Worm (Caenorhabditis elegans) whole organism, young adult: ENCODE results near the gene unc-5.

Experiments used
- B0336.3 ChIP-seq: fragments of 200-800 bp; sonication (Bioruptor generic); IDR thresholded peaks from 2 replicates; pipeline ENCODE4 v1.3.6; 2022; ENCODE audit warnings: missing genetic modification characterization, missing compliant biosample characterization
- C17E4.6 ChIP-seq: fragments of 200-800 bp; sonication (Bioruptor generic); IDR thresholded peaks from 2 replicates; pipeline ENCODE4 v1.3.6; 2022; ENCODE audit warnings: missing genetic modification reagents, missing genetic modification characterization, missing compliant biosample characterization
- D2030.7 ChIP-seq: fragments of 200-800 bp; sonication (Bioruptor generic); IDR thresholded peaks from 2 replicates; pipeline ENCODE4 v1.3.6; 2022; ENCODE audit warnings: missing genetic modification reagents, missing genetic modification characterization, missing compliant biosample characterization
- F22D6.2 ChIP-seq: sonication (generic microtip); optimal IDR thresholded peaks from 2 replicates; lab custom pipeline; 2016; ENCODE audit warnings: mild to moderate bottlenecking, missing genetic modification characterization, missing compliant biosample characterization
- F23B12.7 ChIP-seq: sonication (generic microtip); optimal IDR thresholded peaks from 2 replicates; lab custom pipeline; 2017; ENCODE audit warnings: missing genetic modification characterization, mild to moderate bottlenecking, missing compliant biosample characterization, antibody characterized with exemption, moderate library complexity; ENCODE audit not compliant: insufficient read depth
- F49E8.2 ChIP-seq: sonication (generic microtip); optimal IDR thresholded peaks from 3 replicates; lab custom pipeline; 2017; ENCODE audit warnings: missing genetic modification characterization, mild to moderate bottlenecking, missing compliant biosample characterization, antibody characterized with exemption, moderate library complexity; ENCODE audit not compliant: insufficient read depth
- F55B11.4 ChIP-seq: sonication (generic microtip); optimal IDR thresholded peaks from 2 replicates; lab custom pipeline; 2016; ENCODE audit warnings: missing compliant biosample characterization, missing genetic modification characterization, borderline replicate concordance; ENCODE audit not compliant: insufficient read depth
- F57C9.4 ChIP-seq: sonication (generic microtip); optimal IDR thresholded peaks from 2 replicates; lab custom pipeline; 2017; ENCODE audit warnings: mild to moderate bottlenecking, missing genetic modification characterization, missing compliant biosample characterization
- K11D2.4 ChIP-seq: fragments of 200-800 bp; sonication (Bioruptor generic); IDR thresholded peaks from 2 replicates; pipeline ENCODE4 v1.3.6; 2022; ENCODE audit warnings: missing genetic modification reagents, missing genetic modification characterization, missing compliant biosample characterization
- T07F8.4 ChIP-seq: sonication (generic microtip); optimal IDR thresholded peaks from 2 replicates; lab custom pipeline; 2016; ENCODE audit warnings: mild to moderate bottlenecking, missing genetic modification characterization, moderate library complexity, missing compliant biosample characterization
- Y53F4B.3 ChIP-seq: fragments of 200-800 bp; sonication (Bioruptor generic); IDR thresholded peaks from 2 replicates; pipeline ENCODE4 v1.3.6; 2022; ENCODE audit warnings: missing genetic modification reagents, missing genetic modification characterization, missing compliant biosample characterization
- Y56A3A.18 ChIP-seq: fragments of 200-800 bp; sonication (Bioruptor generic); IDR thresholded peaks from 2 replicates; pipeline ENCODE4 v1.3.6; 2022; ENCODE audit warnings: missing genetic modification reagents, missing genetic modification characterization, missing compliant biosample characterization
- Y67H2A.10 ChIP-seq: fragments of 200-800 bp; sonication (Bioruptor generic); conservative IDR thresholded peaks from 2 replicates; pipeline ENCODE4 v1.3.6; 2022; ENCODE audit warnings: missing genetic modification reagents, missing genetic modification characterization, missing compliant biosample characterization
- ZK185.1 ChIP-seq: sonication (generic microtip); optimal IDR thresholded peaks from 2 replicates; lab custom pipeline; 2016; ENCODE audit warnings: mild to moderate bottlenecking, missing genetic modification characterization, missing compliant biosample characterization; ENCODE audit not compliant: poor library complexity, severe bottlenecking
- aptf-3 ChIP-seq: fragments of 200-800 bp; sonication (Bioruptor generic); IDR thresholded peaks from 2 replicates; pipeline ENCODE4 v1.3.6; 2022; ENCODE audit warnings: missing genetic modification characterization, missing compliant biosample characterization
- athp-1 ChIP-seq: sonication (generic microtip); optimal IDR thresholded peaks from 2 replicates; lab custom pipeline; 2017; ENCODE audit warnings: mild to moderate bottlenecking, missing genetic modification characterization, missing compliant biosample characterization
- ccch-3 ChIP-seq: fragments of 200-800 bp; sonication (Bioruptor generic); optimal IDR thresholded peaks from 2 replicates; lab custom pipeline; 2018; ENCODE audit warnings: mild to moderate bottlenecking, missing genetic modification characterization, missing compliant biosample characterization
- cebp-2 ChIP-seq: fragments of 200-800 bp; sonication (Bioruptor generic); IDR thresholded peaks from 2 replicates; pipeline ENCODE4 v1.3.6; 2022; ENCODE audit warnings: missing genetic modification characterization, missing compliant biosample characterization
- ceh-40 ChIP-seq: fragments of 200-800 bp; sonication (Bioruptor generic); IDR thresholded peaks from 2 replicates; pipeline ENCODE4 v1.3.6; 2022; ENCODE audit warnings: missing genetic modification characterization, missing compliant biosample characterization
- ceh-91 ChIP-seq: fragments of 200-800 bp; sonication (Bioruptor generic); IDR thresholded peaks from 2 replicates; pipeline ENCODE4 v1.3.6; 2022; ENCODE audit warnings: missing genetic modification reagents, missing genetic modification characterization, missing compliant biosample characterization
- dpff-1 ChIP-seq: sonication (generic microtip); optimal IDR thresholded peaks from 2 replicates; lab custom pipeline; 2017; ENCODE audit warnings: mild to moderate bottlenecking, missing genetic modification characterization, missing compliant biosample characterization
- dpl-1 ChIP-seq: fragments of 150-350 bp; optimal IDR thresholded peaks from 2 replicates; lab custom pipeline; 2014; ENCODE audit warnings: missing biosample characterization, missing genetic modification reagents, missing genetic modification characterization
- egl-44 ChIP-seq: fragments of 200-800 bp; sonication (Bioruptor generic); IDR thresholded peaks from 2 replicates; pipeline ENCODE4 v1.3.6; 2022; ENCODE audit warnings: missing genetic modification reagents, missing genetic modification characterization, missing compliant biosample characterization
- ekl-4 ChIP-seq: fragments of 200-800 bp; sonication (Bioruptor generic); IDR thresholded peaks from 2 replicates; pipeline ENCODE4 v1.3.6; 2022; ENCODE audit warnings: missing genetic modification reagents, missing genetic modification characterization, missing compliant biosample characterization
- him-1 ChIP-seq: sonication (generic microtip); optimal IDR thresholded peaks from 2 replicates; lab custom pipeline; 2016; ENCODE audit warnings: missing genotype, missing genetic modification reagents, missing genetic modification characterization, missing compliant biosample characterization
- hlh-12 ChIP-seq: sonication (generic microtip); optimal IDR thresholded peaks from 2 replicates; lab custom pipeline; 2016; ENCODE audit warnings: missing genetic modification characterization, missing compliant biosample characterization
- hlh-26 ChIP-seq: fragments of 200-800 bp; sonication (Bioruptor generic); conservative IDR thresholded peaks from 2 replicates; pipeline ENCODE4 v1.3.6; 2022; ENCODE audit warnings: missing genetic modification reagents, missing genetic modification characterization, missing compliant biosample characterization
- hmg-1.2 ChIP-seq: fragments of 200-800 bp; sonication (Bioruptor generic); IDR thresholded peaks from 2 replicates; pipeline ENCODE4 v1.3.6; 2022; ENCODE audit warnings: missing genetic modification reagents, missing genetic modification characterization, missing compliant biosample characterization
- hmg-20 ChIP-seq: fragments of 200-800 bp; sonication (Bioruptor generic); IDR thresholded peaks from 2 replicates; pipeline ENCODE4 v1.3.6; 2022; ENCODE audit warnings: missing genetic modification reagents, missing genetic modification characterization, missing compliant biosample characterization
- hrde-1 ChIP-seq: sonication (generic microtip); optimal IDR thresholded peaks from 2 replicates; lab custom pipeline; 2016; ENCODE audit warnings: missing genetic modification characterization, mild to moderate bottlenecking, missing compliant biosample characterization, moderate library complexity, missing genotype, missing genetic modification reagents, borderline replicate concordance
- hsf-1 ChIP-seq: fragments of 200-800 bp; sonication (Bioruptor generic); IDR thresholded peaks from 2 replicates; pipeline ENCODE4 v1.3.6; 2022; ENCODE audit warnings: missing genetic modification reagents, missing genetic modification characterization, missing compliant biosample characterization
- lag-1 ChIP-seq: fragments of 200-800 bp; sonication (Bioruptor generic); IDR thresholded peaks from 2 replicates; pipeline ENCODE4 v1.3.6; 2022; ENCODE audit warnings: missing genetic modification reagents, missing genetic modification characterization, missing compliant biosample characterization
- let-607 ChIP-seq, 2 experiments: fragments of 200-800 bp in 1 of 2; sonication (Bioruptor generic) in 1 of 2; sonication (generic microtip) in 1 of 2; optimal IDR thresholded peaks; 2 replicates each; lab custom pipeline; 2016 to 2018; ENCODE audit warnings: mild to moderate bottlenecking in 2 of 2, missing compliant biosample characterization in 2 of 2, missing genetic modification characterization in 2 of 2, moderate library complexity in 2 of 2, missing genotype in 1 of 2
- lin-35 ChIP-seq, 3 experiments: fragments of 150-350 bp in 2 of 3; sonication (generic microtip) in 1 of 3; optimal IDR thresholded peaks; 2 replicates each; lab custom pipeline; 2014 to 2018; ENCODE audit warnings: missing biosample characterization in 3 of 3, missing genetic modification characterization in 3 of 3, missing genetic modification reagents in 3 of 3
- lsl-1 ChIP-seq: fragments of 200-800 bp; sonication (Bioruptor generic); optimal IDR thresholded peaks from 2 replicates; lab custom pipeline; 2018; ENCODE audit warnings: mild to moderate bottlenecking, missing genetic modification characterization, moderate library complexity, missing compliant biosample characterization
- lsy-27 ChIP-seq: sonication (generic microtip); optimal IDR thresholded peaks from 2 replicates; lab custom pipeline; 2017; ENCODE audit warnings: missing genetic modification characterization, mild to moderate bottlenecking, missing compliant biosample characterization, antibody characterized with exemption, missing genotype, borderline replicate concordance; ENCODE audit not compliant: insufficient read depth
- madf-6 ChIP-seq: fragments of 200-800 bp; sonication (Bioruptor generic); IDR thresholded peaks from 2 replicates; pipeline ENCODE4 v1.3.6; 2022; ENCODE audit warnings: missing genetic modification reagents, missing genetic modification characterization, missing compliant biosample characterization
- mxl-1 ChIP-seq: sonication (generic microtip); optimal IDR thresholded peaks from 2 replicates; lab custom pipeline; 2016; ENCODE audit warnings: missing genetic modification characterization, missing compliant biosample characterization
- nfya-1 ChIP-seq: sonication (generic microtip); optimal IDR thresholded peaks from 2 replicates; lab custom pipeline; 2017; ENCODE audit warnings: antibody characterized with exemption, missing compliant biosample characterization, missing genetic modification characterization, borderline replicate concordance; ENCODE audit not compliant: insufficient read depth
- sdz-38 ChIP-seq: sonication (generic microtip); optimal IDR thresholded peaks from 2 replicates; lab custom pipeline; 2016; ENCODE audit warnings: missing genotype, missing genetic modification characterization, missing compliant biosample characterization
- snpc-1.1 ChIP-seq: sonication (generic microtip); optimal IDR thresholded peaks from 2 replicates; lab custom pipeline; 2017; ENCODE audit warnings: missing genetic modification characterization, mild to moderate bottlenecking, missing compliant biosample characterization, antibody characterized with exemption, moderate library complexity, missing genotype, missing genetic modification reagents; ENCODE audit not compliant: insufficient read depth
- snpc-1.3 ChIP-seq: sonication (generic microtip); optimal IDR thresholded peaks from 2 replicates; lab custom pipeline; 2017; ENCODE audit warnings: missing genetic modification characterization, mild to moderate bottlenecking, missing compliant biosample characterization, antibody characterized with exemption, moderate library complexity, missing genotype, missing genetic modification reagents; ENCODE audit not compliant: insufficient read depth
- sptf-2 ChIP-seq: fragments of 200-800 bp; sonication (Bioruptor generic); optimal IDR thresholded peaks from 2 replicates; lab custom pipeline; 2018; ENCODE audit warnings: mild to moderate bottlenecking, missing genetic modification characterization, missing compliant biosample characterization
- unc-130 ChIP-seq: sonication (generic microtip); optimal IDR thresholded peaks from 2 replicates; lab custom pipeline; 2016; ENCODE audit warnings: missing genetic modification reagents, missing genetic modification characterization, missing compliant biosample characterization
- zfh-2 ChIP-seq: fragments of 200-800 bp; sonication (Bioruptor generic); conservative IDR thresholded peaks from 2 replicates; pipeline ENCODE4 v1.3.6; 2022; ENCODE audit warnings: missing genetic modification reagents, missing genetic modification characterization, missing compliant biosample characterization
- ztf-18 ChIP-seq: sonication (generic microtip); optimal IDR thresholded peaks from 2 replicates; lab custom pipeline; 2016; ENCODE audit warnings: missing genotype, mild to moderate bottlenecking, missing genetic modification characterization, missing compliant biosample characterization
- ztf-6 ChIP-seq: fragments of 200-800 bp; sonication (Bioruptor generic); IDR thresholded peaks from 2 replicates; pipeline ENCODE4 v1.3.6; 2022; ENCODE audit warnings: missing genetic modification reagents, missing genetic modification characterization, missing compliant biosample characterization

The unc-5 gene

DNA sequence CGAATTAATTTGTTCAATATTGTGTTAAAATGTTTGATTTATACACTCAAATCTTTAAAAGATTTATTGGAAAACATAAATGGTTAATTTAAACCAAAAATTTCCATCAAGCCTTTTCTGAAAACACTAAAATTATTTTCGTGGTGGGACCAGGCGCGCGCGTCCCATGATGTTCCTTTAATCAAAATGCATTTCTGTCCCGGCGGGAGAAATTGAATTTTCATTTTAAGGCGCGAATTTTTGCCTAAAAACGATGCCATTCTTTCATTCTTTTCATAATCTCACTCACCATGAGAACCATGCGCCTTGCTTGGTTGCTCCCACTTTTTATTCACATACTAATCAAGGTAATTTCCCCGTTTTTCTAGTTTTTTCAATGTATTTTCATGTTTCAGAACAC is 58.4 kb downstream of the unc-5 start, which contains the start of gene rme-2 (continued):
- TF ChIP-seq hrde-1 (tag; lab: Kevin White, UChicago) (peak; percentile 63), hlh-26 (GFP tag; lab: Robert Waterston, UW) (no peak), lin-35 (GFP tag; optimal IDR thresholded peaks at IDR 0.05; lab: Kevin White, UChicago) (peak in 1 of 3 experiments; percentile 82), hlh-12 (tag; lab: Kevin White, UChicago) (no peak), hmg-20 (GFP tag; lab: Robert Waterston, UW) (0 out of 2 replicates have a peak, but pooled peaks have one; percentile 6), Y56A3A.18 (GFP tag; lab: Robert Waterston, UW) (no peak), K11D2.4 (no peak), T07F8.4 (tag; lab: Kevin White, UChicago) (no peak), ekl-4 (GFP tag; lab: Robert Waterston, UW) (peak; percentile 71; the same call in 1 of the 2 replicates), dpl-1 (GFP tag; lab: Kevin White, UChicago) (peak; percentile 96), lsl-1 (GFP tag; lab: Kevin White, UChicago) (peak; percentile 97), ztf-6 (no peak), sptf-2 (GFP tag; lab: Kevin White, UChicago) (no peak), athp-1 (tag; lab: Kevin White, UChicago) (no peak), F55B11.4 (tag; lab: Kevin White, UChicago) (no peak), dpff-1 (tag; lab: Kevin White, UChicago) (no peak), Y67H2A.10 (no peak), ceh-91 (GFP tag; lab: Robert Waterston, UW) (peak; percentile 95), cebp-2 (no peak), aptf-3 (GFP tag; lab: Robert Waterston, UW) (no peak), lsy-27 (no peak), zfh-2 (GFP tag; lab: Robert Waterston, UW) (no peak), B0336.3 (peak; percentile 80), egl-44 (GFP tag; lab: Robert Waterston, UW) (no peak), mxl-1 (tag; lab: Kevin White, UChicago) (no peak), snpc-1.1 (tag; lab: Kevin White, UChicago) (peak; percentile 72), F57C9.4 (tag; lab: Kevin White, UChicago) (no peak), let-607 (tag; optimal IDR thresholded peaks at IDR 0.05; lab: Kevin White, UChicago) (no peak), ztf-18 (tag; lab: Kevin White, UChicago) (peak; percentile 45), unc-130 (GFP tag; lab: Kevin White, UChicago) (peak; percentile 76), F23B12.7 (no peak), lag-1 (GFP tag; lab: Robert Waterston, UW) (no peak), snpc-1.3 (peak; percentile 69), nfya-1 (tag; lab: Kevin White, UChicago) (no peak), ZK185.1 (tag; lab: Kevin White, UChicago) (no peak), him-1 (tag; lab: Kevin White, UChicago) (peak; percentile 73), madf-6 (peak; percentile 98), hmg-1.2 (peak; percentile 62), ccch-3 (GFP tag; lab: Kevin White, UChicago) (no peak), sdz-38 (tag; lab: Kevin White, UChicago) (no peak), D2030.7 (GFP tag; lab: Robert Waterston, UW) (peak; percentile 95), hsf-1 (GFP tag; lab: Robert Waterston, UW) (peak; percentile 83), Y53F4B.3 (no peak), F22D6.2 (tag; lab: Kevin White, UChicago) (no peak), F49E8.2 (tag; lab: Kevin White, UChicago) (peak; percentile 90), C17E4.6 (GFP tag; lab: Robert Waterston, UW) (peak; percentile 82), ceh-40 (no peak)
